In the genomic region with DNA sequence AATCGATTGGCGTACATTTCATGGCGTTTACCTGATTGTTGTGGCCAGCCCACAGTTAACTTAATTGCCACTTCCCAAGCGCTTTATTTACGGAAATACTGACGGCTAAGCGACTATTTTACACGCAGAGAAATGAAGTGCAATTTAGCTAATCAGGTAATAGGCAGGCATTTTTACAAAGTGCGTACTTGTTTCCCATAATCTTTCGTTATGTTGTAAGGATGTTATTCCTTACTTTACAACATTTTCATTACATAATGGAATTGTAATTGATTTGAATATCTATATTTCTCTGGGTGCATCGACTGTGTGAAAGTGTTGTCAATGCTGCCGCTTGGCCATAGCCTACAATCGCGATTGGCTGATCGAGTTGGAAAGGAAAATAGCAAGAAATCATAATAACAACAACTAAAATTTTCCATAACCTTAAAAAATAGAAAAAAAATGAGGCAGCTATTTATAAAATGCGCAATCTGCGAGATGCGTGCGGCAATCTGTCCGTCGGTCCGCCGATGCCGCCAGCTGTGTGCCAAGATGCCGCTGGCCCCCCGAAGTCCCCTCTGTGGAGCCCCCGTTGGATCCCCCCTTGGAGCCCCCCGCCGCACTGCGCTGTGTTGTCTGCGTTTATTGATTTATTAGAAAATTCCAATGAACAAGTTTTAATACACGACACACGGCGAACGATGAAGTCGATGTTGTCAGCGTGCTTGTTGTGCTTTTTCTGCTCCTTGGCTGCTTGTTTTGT, we compare ENCODE assay signal across 1 fruit fly cellular context.
TF ChIP-seq lines count a peak whose summit lies in the region.

No protein-coding gene starts in this region.

TF ChIP-seq in whole organism, embryonic, 481 proteins besides CTCF, POLR2A, EP300 and RAD21 (continued from another document):
- TF ChIP-seq CG7987 (GFP tag; optimal IDR thresholded peaks at IDR 0.05; lab: Kevin White, UChicago) (no peak), amos (GFP tag; IDR thresholded peaks at IDR 0.05; lab: Robert Waterston, UW; ENCODE audit: partially characterized antibody) (no peak), chn (GFP tag; optimal IDR thresholded peaks at IDR 0.05; lab: Kevin White, UChicago) (peak; percentile 28), CG11456 (GFP tag; IDR thresholded peaks at IDR 0.05; lab: Robert Waterston, UW) (peak; percentile 37; the same call in 1 of the 3 replicates), gt (GFP tag; IDR thresholded peaks at IDR 0.05; lab: Robert Waterston, UW) (no peak), rib (GFP tag; IDR thresholded peaks at IDR 0.05; lab: Robert Waterston, UW) (no peak), CG13624 (GFP tag; optimal IDR thresholded peaks at IDR 0.05; lab: Kevin White, UChicago) (peak; percentile 36), CG31388 (GFP tag; optimal IDR thresholded peaks at IDR 0.05; lab: Kevin White, UChicago) (peak; percentile 26), gcm (GFP tag; optimal IDR thresholded peaks at IDR 0.05; lab: Kevin White, UChicago) (no peak), CG11247 (GFP tag; IDR thresholded peaks at IDR 0.05; lab: Robert Waterston, UW) (no peak), CG10654 (GFP tag; optimal IDR thresholded peaks at IDR 0.05; lab: Kevin White, UChicago) (peak; percentile 26), crp (GFP tag; optimal IDR thresholded peaks at IDR 0.05; lab: Kevin White, UChicago) (no peak), jigr1 (GFP tag; IDR thresholded peaks at IDR 0.05; lab: Robert Waterston, UW) (no peak), CG8290 (GFP tag; optimal IDR thresholded peaks at IDR 0.05; lab: Kevin White, UChicago) (peak; percentile 5), CG8290 (tag; optimal IDR thresholded peaks at IDR 0.05; lab: Kevin White, UChicago) (no peak), Dp (GFP tag; optimal IDR thresholded peaks at IDR 0.05; lab: Kevin White, UChicago) (no peak), ase (GFP tag; IDR thresholded peaks at IDR 0.05; lab: Robert Waterston, UW) (peak; percentile 42; the same call in 1 of the 3 replicates), CG9727 (GFP tag; optimal IDR thresholded peaks at IDR 0.05; lab: Kevin White, UChicago) (peak; percentile 4), pfk (GFP tag; optimal IDR thresholded peaks at IDR 0.05; lab: Kevin White, UChicago) (no peak), ems (GFP tag; optimal IDR thresholded peaks at IDR 0.05; lab: Kevin White, UChicago) (peak; percentile 32), CG31441 (GFP tag; IDR thresholded peaks at IDR 0.05; lab: Robert Waterston, UW) (peak; percentile 66), Bdp1 (GFP tag; optimal IDR thresholded peaks at IDR 0.05; lab: Kevin White, UChicago) (no peak), ssp (GFP tag; IDR thresholded peaks at IDR 0.05; lab: Robert Waterston, UW) (0 out of 2 replicates have a peak, but pooled peaks have one; percentile 14), croc (GFP tag; conservative IDR thresholded peaks at IDR 0.05; lab: Robert Waterston, UW) (0 out of 3 replicates have a peak, but pooled peaks have one; percentile 25), CG3847 (GFP tag; IDR thresholded peaks at IDR 0.05; lab: Robert Waterston, UW) (peak; percentile 29; the same call in 1 of the 2 replicates), ATbp (GFP tag; optimal IDR thresholded peaks at IDR 0.05; lab: Kevin White, UChicago) (peak; percentile 68), sim (GFP tag; IDR thresholded peaks at IDR 0.05; lab: Robert Waterston, UW) (no peak), bsh (GFP tag; optimal IDR thresholded peaks at IDR 0.05; lab: Kevin White, UChicago) (peak; percentile 63 to 77), crol (GFP tag; IDR thresholded peaks at IDR 0.05; lab: Robert Waterston, UW) (peak; percentile 90), cato (GFP tag; optimal IDR thresholded peaks at IDR 0.05; lab: Kevin White, UChicago; ENCODE audit: borderline replicate concordance) (peak; percentile 41), z (GFP tag; IDR thresholded peaks at IDR 0.05; lab: Robert Waterston, UW) (no peak), zf30C (GFP tag; optimal IDR thresholded peaks at IDR 0.05; lab: Kevin White, UChicago) (no peak), ci (GFP tag; IDR thresholded peaks at IDR 0.05; lab: Robert Waterston, UW) (peak; percentile 82), CG17912 (GFP tag; optimal IDR thresholded peaks at IDR 0.05; lab: Kevin White, UChicago) (no peak), CoRest (tag; optimal IDR thresholded peaks at IDR 0.05; lab: Kevin White, UChicago) (peak; percentile 40), CG10321 (GFP tag; IDR thresholded peaks at IDR 0.05; lab: Robert Waterston, UW) (no peak), pzg (GFP tag; optimal IDR thresholded peaks at IDR 0.05; lab: Kevin White, UChicago) (no peak), CG6272 (GFP tag; IDR thresholded peaks at IDR 0.05; lab: Robert Waterston, UW) (peak; percentile 46; the same call in 1 of the 2 replicates), H15 (GFP tag; IDR thresholded peaks at IDR 0.05; lab: Robert Waterston, UW) (peak; percentile 57; the same call in 2 of the 3 replicates), h (optimal IDR thresholded peaks at IDR 0.05; lab: Kevin White, UChicago) (no peak), cwo (GFP tag; optimal IDR thresholded peaks at IDR 0.05; lab: Kevin White, UChicago) (peak; percentile 12), Ssrp (tag; optimal IDR thresholded peaks at IDR 0.05; lab: Kevin White, UChicago) (peak; percentile 55), B-H1 (GFP tag; IDR thresholded peaks at IDR 0.05; lab: Robert Waterston, UW) (peak; percentile 48; the same call in 2 of the 3 replicates), Ets97D (GFP tag; optimal IDR thresholded peaks at IDR 0.05; lab: Kevin White, UChicago) (peak; percentile 5), CG7357 (GFP tag; IDR thresholded peaks at IDR 0.05; lab: Robert Waterston, UW) (no peak), CG9876 (GFP tag; optimal IDR thresholded peaks at IDR 0.05; lab: Kevin White, UChicago) (peak; percentile 8), CG5245 (GFP tag; optimal IDR thresholded peaks at IDR 0.05; lab: Kevin White, UChicago) (peak; percentile 35), CG8944 (GFP tag; optimal IDR thresholded peaks at IDR 0.05; lab: Kevin White, UChicago) (peak; percentile 35), hth (optimal IDR thresholded peaks at IDR 0.05; lab: Kevin White, UChicago) (no peak), CG13424 (tag; optimal IDR thresholded peaks at IDR 0.05; lab: Kevin White, UChicago) (peak; percentile 49), CG12071 (GFP tag; optimal IDR thresholded peaks at IDR 0.05; lab: Kevin White, UChicago) (peak; percentile 37), slbo (GFP tag; IDR thresholded peaks at IDR 0.05; lab: Robert Waterston, UW) (0 out of 2 replicates have a peak, but pooled peaks have one; percentile 20), NC2β (GFP tag; optimal IDR thresholded peaks at IDR 0.05; lab: Kevin White, UChicago) (no peak), bcd (GFP tag; optimal IDR thresholded peaks at IDR 0.05; lab: Kevin White, UChicago) (peak; percentile 54), Usf (GFP tag; optimal IDR thresholded peaks at IDR 0.05; lab: Kevin White, UChicago) (no peak), CG14441 (GFP tag; IDR thresholded peaks at IDR 0.05; lab: Robert Waterston, UW) (peak; percentile 76), CG5180 (GFP tag; optimal IDR thresholded peaks at IDR 0.05; lab: Kevin White, UChicago) (no peak), CG11504 (tag; optimal IDR thresholded peaks at IDR 0.05; lab: Kevin White, UChicago) (peak; percentile 81), CG4854 (GFP tag; optimal IDR thresholded peaks at IDR 0.05; lab: Kevin White, UChicago) (peak; percentile 43), Xrp1 (GFP tag; IDR thresholded peaks at IDR 0.05; lab: Robert Waterston, UW) (peak; percentile 55; the same call in 1 of the 2 replicates), D19B (GFP tag; optimal IDR thresholded peaks at IDR 0.05; lab: Kevin White, UChicago) (no peak), dysf (GFP tag; IDR thresholded peaks at IDR 0.05; lab: Robert Waterston, UW) (peak; percentile 65), CG14710 (tag; optimal IDR thresholded peaks at IDR 0.05; lab: Kevin White, UChicago) (peak; percentile 14), CG18619 (GFP tag; optimal IDR thresholded peaks at IDR 0.05; lab: Kevin White, UChicago) (no peak), gce (GFP tag; IDR thresholded peaks at IDR 0.05; lab: Robert Waterston, UW) (no peak), CG11560 (tag; IDR thresholded peaks at IDR 0.05; lab: Robert Waterston, UW) (0 out of 3 replicates have a peak, but pooled peaks have one; percentile 28), CG2202 (tag; optimal IDR thresholded peaks at IDR 0.05; lab: Kevin White, UChicago) (no peak), Scr (GFP tag; IDR thresholded peaks at IDR 0.05; lab: Robert Waterston, UW; ENCODE audit: partially characterized antibody) (no peak), Dll (GFP tag; IDR thresholded peaks at IDR 0.05; lab: Robert Waterston, UW; ENCODE audit: partially characterized antibody) (no peak), CG15073 (GFP tag; optimal IDR thresholded peaks at IDR 0.05; lab: Kevin White, UChicago) (no peak), Meics (GFP tag; optimal IDR thresholded peaks at IDR 0.05; lab: Kevin White, UChicago) (peak; percentile 39), CG16815 (GFP tag; optimal IDR thresholded peaks at IDR 0.05; lab: Kevin White, UChicago) (no peak), luna (GFP tag; optimal IDR thresholded peaks at IDR 0.05; lab: Kevin White, UChicago) (no peak), CG18764 (GFP tag; optimal IDR thresholded peaks at IDR 0.05; lab: Kevin White, UChicago) (peak; percentile 16), Atf3 (GFP tag; optimal IDR thresholded peaks at IDR 0.05; lab: Kevin White, UChicago) (peak; percentile 38), CG31224 (GFP tag; IDR thresholded peaks at IDR 0.05; lab: Robert Waterston, UW) (no peak), CG18262 (tag; optimal IDR thresholded peaks at IDR 0.05; lab: Kevin White, UChicago) (peak; percentile 42)
TF ChIP-seq in whole organism, embryonic: peak in this region for 210.
